Fruit fly (Drosophila melanogaster) whole organism, embryonic: Measurements from ENCODE around the gene CG11668.

Source experiments
- cad ChIP-seq: fragments of >200 bp; optimal IDR thresholded peaks from 2 replicates; lab custom pipeline; 2017; ENCODE audit warnings: missing biosample characterization, missing genetic modification characterization
- h ChIP-seq: fragments of >200 bp; optimal IDR thresholded peaks from 2 replicates; lab custom pipeline; 2017
- salm ChIP-seq: fragments of 200-800 bp; sonication (Bioruptor generic); optimal IDR thresholded peaks from 2 replicates; lab custom pipeline; 2018; ENCODE audit warnings: missing biosample characterization, mild to moderate bottlenecking, missing genetic modification characterization

DNA sequence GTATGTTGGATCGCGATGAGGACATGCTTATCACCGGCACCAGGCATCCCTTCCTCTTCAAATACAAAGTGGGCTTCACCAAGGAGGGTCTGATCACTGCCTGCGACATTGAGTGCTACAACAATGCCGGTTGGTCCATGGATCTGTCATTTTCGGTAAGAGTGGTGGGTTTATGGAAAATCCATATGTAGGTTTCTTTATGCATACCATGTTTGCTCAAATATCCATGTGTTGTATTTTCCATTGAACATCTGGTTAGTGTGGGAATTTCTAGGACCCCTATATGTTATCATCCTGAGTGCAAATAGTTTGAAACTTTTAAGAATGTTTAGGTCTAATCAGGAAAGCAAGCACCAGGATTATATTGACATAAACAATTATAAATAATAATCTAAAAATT, 2.1 kb upstream of the CG11668 start:
- TF ChIP-seq h (lab: Kevin White, UChicago) (no peak), salm (no peak), cad (no peak)
